Worm (Caenorhabditis elegans) whole organism, mixed stage, embryonic: ENCODE results near the gene ttc-37.

Experiments used
- ces-1 ChIP-seq: fragments of 150-350 bp; optimal IDR thresholded peaks from 2 replicates; lab custom pipeline; 2014; ENCODE audit warnings: missing biosample characterization, missing genetic modification reagents, missing genetic modification characterization
- hlh-1 ChIP-seq: fragments of 150-350 bp; optimal IDR thresholded peaks from 2 replicates; lab custom pipeline; 2014; ENCODE audit warnings: missing biosample characterization, missing genetic modification reagents, missing genetic modification characterization
- lsy-2 ChIP-seq: fragments of 150-350 bp; optimal IDR thresholded peaks from 2 replicates; lab custom pipeline; 2014; ENCODE audit warnings: missing biosample characterization, missing genetic modification characterization
- nhr-76 ChIP-seq: sonication (generic microtip); optimal IDR thresholded peaks from 2 replicates; lab custom pipeline; 2017; ENCODE audit warnings: missing biosample characterization, missing genetic modification characterization
- snpc-4 ChIP-seq: fragments of 150-350 bp; optimal IDR thresholded peaks from 2 replicates; lab custom pipeline; 2014; ENCODE audit warnings: missing biosample characterization, missing genetic modification characterization
- ztf-11 ChIP-seq: fragments of 150-350 bp; optimal IDR thresholded peaks from 2 replicates; lab custom pipeline; 2014; ENCODE audit warnings: missing biosample characterization, missing genetic modification characterization

DNA sequence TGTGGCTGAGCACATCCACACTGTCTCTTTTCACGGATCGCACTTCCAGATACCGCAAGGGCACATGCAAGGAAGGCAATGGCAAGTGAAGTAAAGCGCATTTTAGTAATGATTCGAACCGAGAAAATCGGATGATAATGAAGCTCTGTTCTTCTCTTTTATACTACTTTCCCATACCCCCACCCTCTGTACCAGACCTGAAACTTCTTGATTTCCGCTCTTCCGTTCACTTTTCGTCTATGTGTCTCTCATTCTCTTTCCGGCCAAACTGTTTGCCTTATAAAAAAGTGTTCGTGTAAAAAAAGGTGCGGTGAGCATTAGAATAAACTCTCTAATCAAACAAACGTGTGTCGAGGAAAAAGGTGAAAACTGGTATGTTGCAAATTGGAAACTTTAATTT is 42.5 kb upstream of the ttc-37 start, which contains the start of gene abu-6:
- TF ChIP-seq ztf-11 (tag; lab: Kevin White, UChicago) = no peak
- no peak for TF ChIP-seq snpc-4 (tag; lab: Kevin White, UChicago)
- TF ChIP-seq nhr-76 (tag; lab: Kevin White, UChicago) = no peak
- TF ChIP-seq ces-1 (GFP tag; lab: Kevin White, UChicago) = no peak
- no peak for TF ChIP-seq lsy-2
- TF ChIP-seq hlh-1 (tag; lab: Kevin White, UChicago) = no peak
